Worm (Caenorhabditis elegans) whole organism, L4 larva: ENCODE measurements around the gene F56D2.3.

Experiments
- F10B5.3 ChIP-seq: sonication (generic microtip); optimal IDR thresholded peaks from 2 replicates; lab custom pipeline; 2016; ENCODE audit warnings: mild to moderate bottlenecking, missing genetic modification characterization, missing compliant biosample characterization
- F26F4.8 ChIP-seq: fragments of 200-800 bp; sonication (Bioruptor generic); conservative IDR thresholded peaks from 2 replicates; pipeline ENCODE4 v1.3.6; 2022; ENCODE audit warnings: missing genetic modification characterization, missing compliant biosample characterization
- R02D3.7 ChIP-seq: fragments of 150-350 bp; sonication (generic microtip); optimal IDR thresholded peaks from 3 replicates; lab custom pipeline; 2014; ENCODE audit warnings: missing biosample characterization, missing genetic modification characterization
- T20F7.1 ChIP-seq: fragments of 200-800 bp; sonication (Bioruptor generic); optimal IDR thresholded peaks from 2 replicates; lab custom pipeline; 2018; ENCODE audit warnings: mild to moderate bottlenecking, missing genetic modification characterization, missing compliant biosample characterization
- ZK337.2 ChIP-seq: fragments of 200-800 bp; sonication (Bioruptor generic); IDR thresholded peaks from 2 replicates; pipeline ENCODE4 v1.3.6; 2022; ENCODE audit warnings: missing genetic modification reagents, missing genetic modification characterization, missing compliant biosample characterization
- aha-1 ChIP-seq: fragments of 150-350 bp; peaks from one replicate; lab custom pipeline; 2014; ENCODE audit warnings: missing biosample characterization, missing genetic modification characterization
- ama-1 ChIP-seq: fragments of 150-350 bp; optimal IDR thresholded peaks from 2 replicates; lab custom pipeline; 2014; ENCODE audit warnings: inconsistent platforms, mixed read lengths
- arid-1 ChIP-seq: fragments of 200-800 bp; sonication (Bioruptor generic); conservative IDR thresholded peaks from 2 replicates; pipeline ENCODE4 v1.3.6; 2022; ENCODE audit warnings: missing genetic modification reagents, missing genetic modification characterization, missing compliant biosample characterization
- ceh-20 ChIP-seq: fragments of 200-800 bp; sonication (Bioruptor generic); IDR thresholded peaks from 2 replicates; pipeline ENCODE4 v1.3.6; 2022; ENCODE audit warnings: missing genetic modification reagents, missing genetic modification characterization, missing compliant biosample characterization
- ceh-28 ChIP-seq: fragments of 150-350 bp; optimal IDR thresholded peaks from 2 replicates; lab custom pipeline; 2014; ENCODE audit warnings: missing biosample characterization, missing genetic modification reagents, missing genetic modification characterization
- daf-12 ChIP-seq: fragments of 150-350 bp; optimal IDR thresholded peaks from 2 replicates; lab custom pipeline; 2014; ENCODE audit warnings: missing biosample characterization, missing genetic modification reagents, missing genetic modification characterization
- daf-16 ChIP-seq, 3 experiments: sonication (generic microtip); optimal IDR thresholded peaks; 2 replicates each; lab custom pipeline; 2016 to 2017; ENCODE audit warnings: missing genetic modification characterization in 3 of 3, missing genetic modification reagents in 3 of 3, mild to moderate bottlenecking in 2 of 3, missing compliant biosample characterization in 2 of 3, missing biosample characterization in 1 of 3, moderate library complexity in 1 of 3
- daf-8 ChIP-seq: fragments of 200-800 bp; sonication (Bioruptor generic); IDR thresholded peaks from 2 replicates; pipeline ENCODE4 v1.3.6; 2022; ENCODE audit warnings: missing genetic modification characterization, missing compliant biosample characterization
- dmd-9 ChIP-seq: fragments of 200-800 bp; sonication (Bioruptor generic); IDR thresholded peaks from 2 replicates; pipeline ENCODE4 v1.3.6; 2022; ENCODE audit warnings: missing genetic modification reagents, missing genetic modification characterization, missing compliant biosample characterization
- egl-43 ChIP-seq: fragments of 200-800 bp; sonication (Bioruptor generic); IDR thresholded peaks from 2 replicates; pipeline ENCODE4 v1.3.6; 2022; ENCODE audit warnings: missing genetic modification reagents, missing genetic modification characterization, missing compliant biosample characterization
- hif-1 ChIP-seq, 2 experiments: sonication (generic microtip); optimal IDR thresholded peaks; 2 replicates each; lab custom pipeline; 2016 to 2017; ENCODE audit warnings: missing compliant biosample characterization in 2 of 2, missing genetic modification characterization in 2 of 2, missing genetic modification reagents in 2 of 2, missing genotype in 2 of 2, mild to moderate bottlenecking in 1 of 2
- hlh-30 ChIP-seq: sonication (generic microtip); optimal IDR thresholded peaks from 2 replicates; lab custom pipeline; 2017; ENCODE audit warnings: antibody characterized with exemption, mild to moderate bottlenecking, missing genetic modification characterization, missing compliant biosample characterization; ENCODE audit not compliant: insufficient read depth
- madf-5 ChIP-seq, 2 experiments: fragments of 200-800 bp; sonication (Bioruptor generic); IDR thresholded peaks; 2 replicates each; pipeline ENCODE4 v1.3.6; 2022; ENCODE audit warnings: missing compliant biosample characterization in 2 of 2, missing genetic modification characterization in 2 of 2
- madf-9 ChIP-seq: fragments of 200-800 bp; sonication (Bioruptor generic); conservative IDR thresholded peaks from 2 replicates; pipeline ENCODE4 v1.3.6; 2022; ENCODE audit warnings: missing genetic modification reagents, missing genetic modification characterization, missing compliant biosample characterization
- mdt-29 ChIP-seq: fragments of 200-800 bp; sonication (Bioruptor generic); IDR thresholded peaks from 2 replicates; pipeline ENCODE4 v1.3.6; 2022; ENCODE audit warnings: missing genetic modification reagents, missing genetic modification characterization, missing compliant biosample characterization
- mxl-2 ChIP-seq: fragments of 200-800 bp; sonication (Bioruptor generic); conservative IDR thresholded peaks from 2 replicates; pipeline ENCODE4 v1.3.6; 2022; ENCODE audit warnings: missing genetic modification reagents, missing genetic modification characterization, missing compliant biosample characterization
- nhr-41 ChIP-seq: fragments of 200-800 bp; sonication (Bioruptor generic); IDR thresholded peaks from 2 replicates; pipeline ENCODE4 v1.3.6; 2022; ENCODE audit warnings: missing genetic modification reagents, missing genetic modification characterization, missing compliant biosample characterization
- nhr-76 ChIP-seq: fragments of 150-350 bp; optimal IDR thresholded peaks from 2 replicates; lab custom pipeline; 2014; ENCODE audit warnings: missing biosample characterization, missing genetic modification characterization
- pqm-1 ChIP-seq: sonication (generic microtip); optimal IDR thresholded peaks from 2 replicates; lab custom pipeline; 2017; ENCODE audit warnings: missing biosample characterization, missing genetic modification characterization
- sdz-12 ChIP-seq: fragments of 200-800 bp; sonication (Bioruptor generic); optimal IDR thresholded peaks from 2 replicates; lab custom pipeline; 2018; ENCODE audit warnings: mild to moderate bottlenecking, missing genetic modification characterization, missing compliant biosample characterization
- set-16 ChIP-seq: fragments of 200-800 bp; sonication (Bioruptor generic); IDR thresholded peaks from 2 replicates; pipeline ENCODE4 v1.3.6; 2022; ENCODE audit warnings: missing genetic modification reagents, missing genetic modification characterization, missing compliant biosample characterization
- snpc-1.2 ChIP-seq: fragments of 200-800 bp; sonication (Bioruptor generic); IDR thresholded peaks from 2 replicates; pipeline ENCODE4 v1.3.6; 2022; ENCODE audit warnings: missing genetic modification reagents, missing genetic modification characterization, missing compliant biosample characterization
- spr-1 ChIP-seq: sonication (generic microtip); optimal IDR thresholded peaks from 2 replicates; lab custom pipeline; 2016; ENCODE audit warnings: mild to moderate bottlenecking, missing genetic modification characterization, missing compliant biosample characterization
- spr-3 ChIP-seq: fragments of 200-800 bp; sonication (Bioruptor generic); optimal IDR thresholded peaks from 2 replicates; lab custom pipeline; 2018; ENCODE audit warnings: mild to moderate bottlenecking, missing genetic modification characterization, missing compliant biosample characterization
- unc-62 ChIP-seq, 3 experiments: fragments of 150-350 bp in 1 of 3; sonication (generic microtip); optimal IDR thresholded peaks in 2 of 3; peaks in 1 of 3; 1 replicate in 1 of 3; 2 replicates in 2 of 3; lab custom pipeline; 2014 to 2017; ENCODE audit warnings: missing biosample characterization in 3 of 3, missing genetic modification characterization in 3 of 3, missing genetic modification reagents in 3 of 3, missing genotype in 1 of 3
- zip-11 ChIP-seq: fragments of 200-800 bp; sonication (Bioruptor generic); IDR thresholded peaks from 2 replicates; pipeline ENCODE4 v1.3.6; 2022; ENCODE audit warnings: missing genetic modification characterization, missing compliant biosample characterization
- ztf-7 ChIP-seq: fragments of 150-350 bp; optimal IDR thresholded peaks from 2 replicates; lab custom pipeline; 2014; ENCODE audit warnings: missing biosample characterization, missing genetic modification characterization

F56D2.3 gene

DNA sequence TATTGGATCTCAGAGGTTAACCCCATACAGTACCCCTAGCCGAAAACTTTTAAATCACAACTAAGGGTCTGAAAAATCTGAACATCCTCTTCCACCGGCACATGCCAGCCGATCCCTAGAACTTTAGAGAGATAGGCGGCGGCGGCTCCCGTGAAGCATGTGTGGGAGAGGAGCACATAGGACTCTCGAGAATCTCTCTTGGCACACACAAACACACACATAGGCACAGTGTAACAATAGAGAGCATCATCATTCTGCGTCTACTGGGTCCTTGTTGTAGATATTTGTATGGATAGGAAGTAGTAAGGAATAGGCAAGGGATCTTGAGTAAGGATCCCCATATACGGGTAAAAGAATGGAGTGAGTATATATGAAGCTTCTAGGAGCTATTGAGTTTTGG lies 19.0 kb upstream of the F56D2.3 start:
- TF ChIP-seq spr-3: no peak
- no peak for TF ChIP-seq dmd-9 (GFP tag; lab: Robert Waterston, UW)
- TF ChIP-seq madf-5 (GFP tag; IDR thresholded peaks at IDR 0.05; lab: Robert Waterston, UW): no peak
- no peak for TF ChIP-seq F10B5.3 (tag; lab: Kevin White, UChicago)
- no peak for TF ChIP-seq daf-8 (GFP tag; lab: Robert Waterston, UW)
- TF ChIP-seq ama-1 (lab: Kevin White, UChicago): no peak
- TF ChIP-seq snpc-1.2 (GFP tag; lab: Robert Waterston, UW): no peak
- TF ChIP-seq T20F7.1 (GFP tag; lab: Kevin White, UChicago): no peak
- no peak for TF ChIP-seq nhr-76
- TF ChIP-seq nhr-41: no peak
- TF ChIP-seq R02D3.7 (tag; lab: Kevin White, UChicago): no peak
- no peak for TF ChIP-seq daf-12 (tag; lab: Kevin White, UChicago)
- TF ChIP-seq ceh-20: no peak
- TF ChIP-seq zip-11 (GFP tag; lab: Robert Waterston, UW): no peak

DNA sequence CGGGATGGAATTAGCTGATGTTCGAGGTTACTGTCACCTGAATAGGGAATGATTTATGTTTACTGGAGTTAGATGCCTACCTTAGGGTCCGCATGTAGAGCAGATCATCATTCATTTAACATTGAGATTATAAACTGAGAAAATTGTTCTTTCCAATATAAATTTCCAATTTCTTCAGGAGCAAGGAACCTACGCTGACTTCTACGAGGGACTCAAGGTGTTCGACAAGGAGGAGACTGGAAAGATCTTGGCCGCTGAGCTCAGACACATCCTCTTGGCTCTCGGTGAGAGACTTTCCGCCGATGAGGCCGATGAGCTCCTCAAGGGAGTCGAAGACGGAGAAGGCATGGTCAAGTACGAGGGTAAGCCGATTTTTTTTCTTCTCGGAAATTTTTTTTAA lies 18.3 kb upstream of the F56D2.3 start:
- TF ChIP-seq pqm-1 (tag; lab: Kevin White, UChicago) (no peak), unc-62 (GFP tag; optimal IDR thresholded peaks at IDR 0.05 in 1 of 2; lab: Kevin White, UChicago) (peak in 1 of 2 experiments; percentile 68), unc-62 (tag; optimal IDR thresholded peaks at IDR 0.05; lab: Kevin White, UChicago) (no peak), set-16 (peak; percentile 50)

DNA sequence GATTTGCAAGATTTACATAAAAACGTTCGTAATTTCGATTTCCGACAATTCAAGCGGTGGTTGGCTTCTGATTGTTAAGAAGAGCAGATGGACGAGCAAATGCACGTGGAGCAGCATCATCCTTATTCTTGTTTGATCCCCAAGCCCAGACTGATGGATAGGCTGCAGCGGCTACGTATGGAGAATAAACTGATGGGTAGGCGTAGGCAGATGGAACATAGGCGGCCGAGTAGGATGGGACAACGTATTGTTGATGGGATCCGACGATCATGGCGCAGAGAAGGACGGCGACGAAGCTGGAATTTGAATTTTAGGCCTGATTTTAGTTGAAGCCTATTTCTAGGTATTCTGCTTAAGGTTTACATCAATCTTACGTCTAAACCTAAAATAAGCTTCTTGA lies 16.5 kb upstream of the F56D2.3 start:
- TF ChIP-seq arid-1 (GFP tag; lab: Robert Waterston, UW) (0 out of 2 replicates have a peak, but pooled peaks have one; percentile 35), F26F4.8 (GFP tag; lab: Robert Waterston, UW) (no peak), sdz-12 (GFP tag; lab: Kevin White, UChicago) (no peak), egl-43 (GFP tag; lab: Robert Waterston, UW) (peak; percentile 55; the same call in 1 of the 2 replicates)

DNA sequence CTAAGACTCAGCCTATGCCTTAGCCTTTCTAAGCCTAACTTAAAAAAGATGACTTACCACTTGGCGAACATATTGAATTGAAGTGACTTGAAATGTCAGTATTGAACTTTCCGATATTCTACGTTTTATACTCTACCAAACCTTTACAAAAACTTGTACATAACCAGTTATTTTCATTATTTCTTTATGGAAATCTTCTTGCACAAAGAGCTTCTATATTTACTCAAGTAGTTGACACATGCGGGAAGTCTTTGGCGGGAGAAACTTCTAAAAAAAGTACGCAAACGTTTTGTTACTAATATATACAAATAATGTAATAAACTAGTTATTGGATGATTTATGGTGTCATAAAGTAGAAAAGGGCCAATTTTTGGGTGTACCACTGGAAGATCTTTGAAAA lies 16.1 kb upstream of the F56D2.3 start, which contains the start of gene nspb-12:
Gene nspb-12 (minus strand): TSS at position 101 of the 400 bp plus-strand sequence.
- TF ChIP-seq aha-1 (tag; lab: Kevin White, UChicago) (peak; percentile 1), madf-9 (no peak), ama-1 (lab: Kevin White, UChicago) (no peak), spr-1 (tag; lab: Kevin White, UChicago) (no peak)

DNA sequence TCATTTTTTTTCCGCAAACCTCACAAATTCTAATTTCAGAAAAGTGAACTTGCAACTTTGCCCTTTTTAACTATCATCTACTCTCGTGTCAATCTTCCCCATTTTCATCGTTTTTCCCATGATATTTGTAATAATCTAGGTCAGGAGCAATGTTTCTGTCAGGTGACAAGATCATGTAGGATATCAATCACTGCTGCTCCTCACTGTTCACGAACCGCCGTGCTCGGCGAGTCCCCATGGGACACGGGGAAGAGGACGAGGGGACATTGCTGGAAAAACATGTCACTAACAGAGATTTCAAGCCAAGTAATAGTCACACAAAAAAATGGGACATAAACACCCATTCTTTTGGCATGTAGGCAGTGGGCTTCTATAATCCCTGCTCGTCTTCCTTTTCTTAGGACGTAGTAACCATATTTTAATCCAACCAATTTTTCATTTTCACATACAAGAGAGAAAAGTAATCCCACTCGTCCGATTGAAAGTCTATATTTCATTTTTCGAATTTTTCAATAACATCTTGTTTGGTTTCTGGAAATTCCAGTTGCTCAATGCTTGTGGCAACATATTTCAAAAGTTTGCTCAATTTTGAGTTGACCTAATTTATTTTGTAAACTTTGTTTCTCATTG lies 13.8 kb upstream of the F56D2.3 start:
- TF ChIP-seq ceh-20: peak; percentile 48; the same call in 1 of the 2 replicates
- no peak for TF ChIP-seq mdt-29 (GFP tag; lab: Robert Waterston, UW)
- TF ChIP-seq dmd-9 (GFP tag; lab: Robert Waterston, UW): no peak
- TF ChIP-seq ztf-7 (tag; lab: Kevin White, UChicago): no peak
- TF ChIP-seq hlh-30 (tag; lab: Kevin White, UChicago): peak; percentile 10
- TF ChIP-seq unc-62 (GFP tag; optimal IDR thresholded peaks at IDR 0.05 in 1 of 2; lab: Kevin White, UChicago): peak in 1 of 2 experiments; percentile 86
- TF ChIP-seq unc-62 (tag; optimal IDR thresholded peaks at IDR 0.05; lab: Kevin White, UChicago): no peak
- TF ChIP-seq daf-12 (tag; lab: Kevin White, UChicago): no peak

DNA sequence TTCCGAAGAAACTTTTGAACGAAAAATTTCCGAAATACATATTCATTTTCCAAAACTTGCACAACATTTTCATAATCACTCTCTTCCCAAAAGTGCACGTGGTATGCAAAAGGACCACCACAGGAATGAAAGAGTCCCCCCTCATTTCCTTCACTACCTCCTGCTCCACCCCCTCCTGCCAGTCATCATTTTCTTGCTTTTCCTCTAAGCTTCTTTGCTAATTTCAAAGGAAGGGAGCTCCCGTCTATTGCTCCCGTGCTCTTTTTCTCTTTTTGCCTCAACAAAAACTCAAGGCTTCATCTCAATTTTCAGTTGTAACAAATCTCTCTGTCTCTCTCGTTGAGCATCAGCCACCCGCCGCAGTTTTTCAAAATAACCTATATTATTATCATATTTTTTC lies 11.9 kb upstream of the F56D2.3 start:
- TF ChIP-seq hlh-30 (tag; lab: Kevin White, UChicago) (peak; percentile 52), daf-16 (GFP tag; optimal IDR thresholded peaks at IDR 0.05; lab: Kevin White, UChicago) (no peak), daf-16 (tag; optimal IDR thresholded peaks at IDR 0.05; lab: Kevin White, UChicago) (no peak), aha-1 (tag; lab: Kevin White, UChicago) (peak; percentile 57), ceh-28 (tag; lab: Kevin White, UChicago) (no peak), hif-1 (tag; optimal IDR thresholded peaks at IDR 0.05; lab: Kevin White, UChicago) (no peak), mxl-2 (GFP tag; lab: Robert Waterston, UW) (no peak), ZK337.2 (GFP tag; lab: Robert Waterston, UW) (no peak)
- TF ChIP-seq, all 104 proteins: peak for 2
